Fruit fly (Drosophila melanogaster) whole organism, embryonic: ENCODE measurements around the gene Cpr30B.
A peak's percentile ranks its signal among the peaks of the same experiment; 100 is the strongest.

ENCODE experiments used
- Atf6 ChIP-seq: fragments of 200-800 bp; sonication (Bioruptor generic); IDR thresholded peaks from 2 replicates; pipeline ENCODE4 v1.3.6; 2022; ENCODE audit warnings: missing biosample characterization, missing genetic modification characterization
- CG11398 ChIP-seq: fragments of 200-800 bp; sonication (Bioruptor generic); optimal IDR thresholded peaks from 2 replicates; lab custom pipeline; 2016; ENCODE audit warnings: missing biosample characterization, missing genetic modification characterization
- CG12219 ChIP-seq: fragments of 200-800 bp; sonication (Bioruptor generic); optimal IDR thresholded peaks from 3 replicates; lab custom pipeline; 2018; ENCODE audit warnings: missing biosample characterization, mild to moderate bottlenecking, missing genetic modification characterization
- CG13424 ChIP-seq: fragments of 200-800 bp; sonication (Bioruptor generic); optimal IDR thresholded peaks from 2 replicates; lab custom pipeline; 2019; ENCODE audit warnings: missing biosample characterization, mild to moderate bottlenecking, missing genetic modification characterization, moderate library complexity
- CG13775 ChIP-seq: fragments of 200-800 bp; sonication (Bioruptor generic); optimal IDR thresholded peaks from 3 replicates; lab custom pipeline; 2017; ENCODE audit warnings: missing biosample characterization, mild to moderate bottlenecking, missing genetic modification characterization
- CG16815 ChIP-seq: fragments of 200-800 bp; sonication (Bioruptor generic); optimal IDR thresholded peaks from 3 replicates; lab custom pipeline; 2017; ENCODE audit warnings: missing biosample characterization, mild to moderate bottlenecking, missing genetic modification characterization
- CG17829 ChIP-seq: fragments of 200-800 bp; optimal IDR thresholded peaks from 2 replicates; lab custom pipeline; 2019; ENCODE audit warnings: missing biosample characterization, mild to moderate bottlenecking, missing genetic modification characterization, moderate library complexity
- CG1792 ChIP-seq: fragments of 200-800 bp; sonication (Bioruptor generic); optimal IDR thresholded peaks from 2 replicates; lab custom pipeline; 2016; ENCODE audit warnings: missing biosample characterization, missing genetic modification characterization
- CG1832 ChIP-seq: fragments of 200-800 bp; sonication (Bioruptor generic); optimal IDR thresholded peaks from 2 replicates; lab custom pipeline; 2017; ENCODE audit warnings: missing biosample characterization, mild to moderate bottlenecking, missing genetic modification characterization, inconsistent platforms
- CG2712 ChIP-seq: fragments of 200-800 bp; optimal IDR thresholded peaks from 3 replicates; lab custom pipeline; 2019; ENCODE audit warnings: missing biosample characterization, mild to moderate bottlenecking, missing genetic modification characterization, moderate library complexity
- CG2875 ChIP-seq: fragments of 200-800 bp; sonication (Bioruptor generic); optimal IDR thresholded peaks from 2 replicates; lab custom pipeline; 2017; ENCODE audit warnings: missing biosample characterization, mild to moderate bottlenecking, missing genetic modification characterization, missing genetic modification reagents
- CG30020 ChIP-seq: fragments of 200-800 bp; optimal IDR thresholded peaks from 2 replicates; lab custom pipeline; 2019; ENCODE audit warnings: missing biosample characterization, mild to moderate bottlenecking, missing genetic modification characterization, moderate library complexity
- CG3065 ChIP-seq: fragments of 200-800 bp; sonication (Bioruptor generic); optimal IDR thresholded peaks from 2 replicates; lab custom pipeline; 2016; ENCODE audit warnings: missing biosample characterization, missing genetic modification characterization
- CG3163 ChIP-seq: fragments of 200-800 bp; sonication (Bioruptor generic); optimal IDR thresholded peaks from 3 replicates; lab custom pipeline; 2016; ENCODE audit warnings: missing biosample characterization, missing genetic modification characterization
- CG32532 ChIP-seq: fragments of 200-800 bp; sonication (Bioruptor generic); IDR thresholded peaks from 2 replicates; pipeline ENCODE4 v1.3.6; 2022; ENCODE audit warnings: missing biosample characterization, missing genetic modification characterization
- CG3281 ChIP-seq: fragments of 200-800 bp; sonication (Bioruptor generic); optimal IDR thresholded peaks from 3 replicates; lab custom pipeline; 2017; ENCODE audit warnings: missing biosample characterization, mild to moderate bottlenecking, missing genetic modification characterization
- CG33557 ChIP-seq: fragments of 200-800 bp; sonication (Bioruptor generic); optimal IDR thresholded peaks from 2 replicates; lab custom pipeline; 2019; ENCODE audit warnings: missing biosample characterization, mild to moderate bottlenecking, missing genetic modification characterization, moderate library complexity
- CG5180 ChIP-seq: fragments of 200-800 bp; sonication (Bioruptor generic); optimal IDR thresholded peaks from 3 replicates; lab custom pipeline; 2017; ENCODE audit warnings: missing biosample characterization, missing genetic modification characterization, mild to moderate bottlenecking, moderate library complexity, missing genetic modification reagents
- CG5953 ChIP-seq: fragments of 200-800 bp; sonication (Bioruptor generic); IDR thresholded peaks from 2 replicates; pipeline ENCODE4 v1.3.6; 2022; ENCODE audit warnings: missing biosample characterization, missing genetic modification characterization
- CG8290 ChIP-seq, 3 experiments: fragments of 200-800 bp; sonication (Bioruptor generic); optimal IDR thresholded peaks; 2 replicates each; lab custom pipeline; 2016 to 2019; ENCODE audit warnings: missing biosample characterization in 3 of 3, missing genetic modification characterization in 3 of 3, mild to moderate bottlenecking in 2 of 3, moderate library complexity in 1 of 3
- CkIIα-i1 ChIP-seq: fragments of 200-800 bp; sonication (Bioruptor generic); IDR thresholded peaks from 2 replicates; pipeline ENCODE4 v1.3.6; 2022; ENCODE audit warnings: missing biosample characterization, missing genetic modification characterization
- CoRest ChIP-seq: fragments of 200-800 bp; sonication (Bioruptor generic); optimal IDR thresholded peaks from 3 replicates; lab custom pipeline; 2018; ENCODE audit warnings: missing biosample characterization, mild to moderate bottlenecking, missing genetic modification characterization, moderate library complexity
- E2f1 ChIP-seq: fragments of 200-800 bp; sonication (Bioruptor generic); IDR thresholded peaks from 2 replicates; pipeline ENCODE4 v1.3.6; 2022; ENCODE audit warnings: missing biosample characterization, missing genetic modification characterization
- E2f2 ChIP-seq: fragments of 200-800 bp; sonication (Bioruptor generic); IDR thresholded peaks from 2 replicates; pipeline ENCODE4 v1.3.6; 2022; ENCODE audit warnings: missing biosample characterization, missing genetic modification characterization
- Eip74EF ChIP-seq, 2 experiments: fragments of 200-800 bp in 1 of 2; fragments of >200 bp in 1 of 2; sonication (Bioruptor generic) in 1 of 2; optimal IDR thresholded peaks; 2 replicates each; lab custom pipeline; 2017 to 2019; ENCODE audit warnings: missing biosample characterization in 2 of 2, missing genetic modification characterization in 2 of 2, mild to moderate bottlenecking in 1 of 2, moderate library complexity in 1 of 2
- Fer1 ChIP-seq: fragments of 200-800 bp; sonication (Bioruptor generic); optimal IDR thresholded peaks from 2 replicates; lab custom pipeline; 2017; ENCODE audit warnings: missing biosample characterization, mild to moderate bottlenecking, missing genetic modification characterization
- MESR4 ChIP-seq: fragments of 200-800 bp; sonication (Bioruptor generic); optimal IDR thresholded peaks from 2 replicates; lab custom pipeline; 2018; ENCODE audit warnings: missing biosample characterization, mild to moderate bottlenecking, missing genetic modification characterization, moderate library complexity
- Nf-YB ChIP-seq: fragments of 200-800 bp; sonication (Bioruptor generic); optimal IDR thresholded peaks from 3 replicates; lab custom pipeline; 2019; ENCODE audit warnings: missing biosample characterization, mild to moderate bottlenecking, missing genetic modification characterization, moderate library complexity
- Side ChIP-seq: fragments of 200-800 bp; sonication (Bioruptor generic); optimal IDR thresholded peaks from 2 replicates; lab custom pipeline; 2016; ENCODE audit warnings: missing biosample characterization, missing genetic modification characterization
- Sox102F ChIP-seq: fragments of 200-800 bp; sonication (Bioruptor generic); optimal IDR thresholded peaks from 2 replicates; lab custom pipeline; 2018; ENCODE audit warnings: missing biosample characterization, mild to moderate bottlenecking, missing genetic modification characterization, moderate library complexity
- Sry-β ChIP-seq: fragments of 200-800 bp; sonication (Bioruptor generic); optimal IDR thresholded peaks from 2 replicates; lab custom pipeline; 2018; ENCODE audit warnings: missing biosample characterization, mild to moderate bottlenecking, missing genetic modification characterization, moderate library complexity
- Sry-δ ChIP-seq: fragments of 200-800 bp; sonication (Bioruptor generic); optimal IDR thresholded peaks from 2 replicates; lab custom pipeline; 2016; ENCODE audit warnings: missing biosample characterization, missing genetic modification characterization
- Trl ChIP-seq, 3 experiments: fragments of >200 bp in 2 of 3; fragments of 200-800 bp in 1 of 3; sonication (Bioruptor generic) in 1 of 3; optimal IDR thresholded peaks; 2 replicates in 1 of 3; 3 replicates in 2 of 3; lab custom pipeline; 2016 to 2017; ENCODE audit warnings: missing biosample characterization in 1 of 3, missing genetic modification characterization in 1 of 3
- bbx ChIP-seq: fragments of 200-800 bp; sonication (Bioruptor generic); IDR thresholded peaks from 2 replicates; pipeline ENCODE4 v1.3.6; 2022; ENCODE audit warnings: missing biosample characterization, missing genetic modification characterization; ENCODE audit not compliant: partially characterized antibody
- fd96Cb ChIP-seq: fragments of 200-800 bp; sonication (Bioruptor generic); optimal IDR thresholded peaks from 2 replicates; lab custom pipeline; 2018; ENCODE audit warnings: missing biosample characterization, mild to moderate bottlenecking, missing genetic modification characterization, moderate library complexity
- gcm ChIP-seq: fragments of 200-800 bp; sonication (Bioruptor generic); optimal IDR thresholded peaks from 2 replicates; lab custom pipeline; 2019; ENCODE audit warnings: missing biosample characterization, mild to moderate bottlenecking, missing genetic modification characterization, moderate library complexity
- lov ChIP-seq, 2 experiments: fragments of 200-800 bp in 1 of 2; fragments of >200 bp in 1 of 2; sonication (Bioruptor generic) in 1 of 2; IDR thresholded peaks in 1 of 2; optimal IDR thresholded peaks in 1 of 2; 2 replicates in 1 of 2; 3 replicates in 1 of 2; pipeline versions ENCODE4 v1.3.6 to Lab custom; 2017 to 2022; ENCODE audit warnings: missing biosample characterization in 1 of 2, missing genetic modification characterization in 1 of 2
- luna ChIP-seq: fragments of 200-800 bp; sonication (Bioruptor generic); optimal IDR thresholded peaks from 2 replicates; lab custom pipeline; 2016; ENCODE audit warnings: missing biosample characterization, missing genetic modification characterization
- oc ChIP-seq: fragments of 200-800 bp; sonication (Bioruptor generic); optimal IDR thresholded peaks from 2 replicates; lab custom pipeline; 2018; ENCODE audit warnings: missing biosample characterization, mild to moderate bottlenecking, missing genetic modification characterization, moderate library complexity
- p53 ChIP-seq: fragments of 200-800 bp; sonication (Bioruptor generic); optimal IDR thresholded peaks from 2 replicates; lab custom pipeline; 2016; ENCODE audit warnings: missing biosample characterization, missing genetic modification characterization
- sd ChIP-seq: fragments of 200-800 bp; sonication (Bioruptor generic); optimal IDR thresholded peaks from 3 replicates; lab custom pipeline; 2018; ENCODE audit warnings: missing biosample characterization, mild to moderate bottlenecking, missing genetic modification characterization, moderate library complexity
- sob ChIP-seq: fragments of 200-800 bp; sonication (Bioruptor generic); IDR thresholded peaks from 2 replicates; pipeline ENCODE4 v1.3.6; 2022; ENCODE audit warnings: missing biosample characterization, missing genetic modification characterization
- tgo ChIP-seq: fragments of 200-800 bp; sonication (Bioruptor generic); IDR thresholded peaks from 3 replicates; pipeline ENCODE4 v1.3.6; 2022; ENCODE audit warnings: missing biosample characterization, missing genetic modification characterization
- z ChIP-seq: fragments of 200-800 bp; sonication (Bioruptor generic); IDR thresholded peaks from 3 replicates; pipeline ENCODE4 v1.3.6; 2022; ENCODE audit warnings: missing biosample characterization, missing genetic modification characterization
- zen2 ChIP-seq: fragments of 200-800 bp; sonication (Bioruptor generic); IDR thresholded peaks from 3 replicates; pipeline ENCODE4 v1.3.6; 2022; ENCODE audit warnings: missing biosample characterization, missing genetic modification characterization; ENCODE audit not compliant: partially characterized antibody

Cpr30B gene

DNA sequence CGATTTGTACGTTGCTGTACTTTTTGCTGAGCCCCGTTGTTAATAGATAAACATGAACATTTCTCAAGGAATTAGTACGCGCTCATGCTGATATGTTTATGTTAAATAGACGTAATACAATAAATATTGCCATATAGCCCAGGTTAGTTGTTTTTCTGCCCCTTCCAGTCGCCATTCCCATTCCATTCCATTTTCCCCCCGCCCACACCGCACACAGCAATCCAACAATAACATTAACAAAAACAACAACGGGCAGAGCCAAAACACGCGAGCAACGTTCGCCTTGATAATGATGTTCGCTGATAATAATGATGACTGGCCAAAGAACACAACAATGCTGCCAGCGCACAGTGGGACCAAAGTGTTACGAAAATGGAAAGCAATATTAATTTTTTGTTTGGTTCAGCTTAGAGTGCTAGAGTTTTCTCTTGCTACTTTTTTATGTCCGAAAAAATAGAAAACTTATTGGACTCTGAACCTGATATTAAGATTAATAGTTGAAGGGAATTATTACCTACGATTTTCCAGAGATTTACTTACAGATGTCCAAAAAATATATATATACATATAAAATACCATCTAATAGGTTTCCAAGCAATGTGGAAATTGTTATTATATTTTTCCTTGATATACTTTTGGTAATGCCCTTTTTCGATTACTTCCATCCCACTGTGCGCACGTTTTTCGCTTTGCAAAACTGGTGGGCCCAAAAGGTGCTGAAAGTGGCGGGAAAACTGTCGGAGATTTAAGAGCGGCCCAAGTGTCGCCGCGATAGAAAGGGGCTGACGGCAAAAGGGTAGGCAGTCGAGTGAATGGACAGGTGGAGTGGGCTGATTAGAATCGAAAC lies 27.1 kb downstream of the Cpr30B start (continued):
- peak; percentile 96 for TF ChIP-seq fd96Cb (tag; lab: Kevin White, UChicago)
- TF ChIP-seq MESR4 (GFP tag; lab: Kevin White, UChicago) = peak; percentile 18
- peak; percentile 81; the same call in 1 of the 2 replicates for TF ChIP-seq CG5953 (GFP tag; lab: Robert Waterston, UW)
- peak; percentile 98 for TF ChIP-seq CG3281
- no peak for TF ChIP-seq CG1832 (GFP tag; lab: Kevin White, UChicago)
- TF ChIP-seq z (GFP tag; lab: Robert Waterston, UW) = peak; percentile 49; the same call in 2 of the 3 replicates
- TF ChIP-seq CG2875 = peak; percentile 96
- TF ChIP-seq Side = peak; percentile 79
- TF ChIP-seq zen2 (GFP tag; lab: Robert Waterston, UW) = no peak
- TF ChIP-seq CG33557 (GFP tag; lab: Kevin White, UChicago) = peak; percentile 88
- TF ChIP-seq Trl (optimal IDR thresholded peaks at IDR 0.05; lab: Kevin White, UChicago) = no peak
- TF ChIP-seq Trl (GFP tag; optimal IDR thresholded peaks at IDR 0.05; lab: Kevin White, UChicago) = peak; percentile 81
- TF ChIP-seq Atf6 (GFP tag; lab: Robert Waterston, UW) = peak; percentile 95
- TF ChIP-seq oc = peak; percentile 88
- peak; percentile 87 for TF ChIP-seq Nf-YB (GFP tag; lab: Kevin White, UChicago)
- TF ChIP-seq sob = peak; percentile 90
- peak; percentile 59 for TF ChIP-seq CG1792 (GFP tag; lab: Kevin White, UChicago)
- peak; percentile 89 for TF ChIP-seq CG5180 (GFP tag; lab: Kevin White, UChicago)
- peak; percentile 41; the same call in 1 of the 2 replicates for TF ChIP-seq bbx (GFP tag; lab: Robert Waterston, UW)
- peak; percentile 80 for TF ChIP-seq CG30020 (tag; lab: Kevin White, UChicago)
- TF ChIP-seq CG3065 (GFP tag; lab: Kevin White, UChicago) = peak; percentile 78
- peak; percentile 98 for TF ChIP-seq CoRest
- peak; percentile 96 for TF ChIP-seq Sox102F (GFP tag; lab: Kevin White, UChicago)
- peak; percentile 89 for TF ChIP-seq E2f1
- TF ChIP-seq Sry-δ (GFP tag; lab: Kevin White, UChicago) = peak; percentile 38
- peak; percentile 96 for TF ChIP-seq CG13424 (tag; lab: Kevin White, UChicago)
- TF ChIP-seq Eip74EF (GFP tag; optimal IDR thresholded peaks at IDR 0.05; lab: Kevin White, UChicago) = peak in 1 of 2 experiments; percentile 95
- peak; percentile 53 for TF ChIP-seq CG3163 (GFP tag; lab: Kevin White, UChicago)
- peak; percentile 58 for TF ChIP-seq luna (GFP tag; lab: Kevin White, UChicago)
- peak; percentile 99 for TF ChIP-seq gcm (GFP tag; lab: Kevin White, UChicago)
- TF ChIP-seq sd (tag; lab: Kevin White, UChicago) = peak; percentile 86
- TF ChIP-seq CG32532 (GFP tag; lab: Robert Waterston, UW) = peak; percentile 94
- TF ChIP-seq CG8290 (GFP tag; optimal IDR thresholded peaks at IDR 0.05; lab: Kevin White, UChicago) = peak; percentile 92
- TF ChIP-seq CG8290 (tag; optimal IDR thresholded peaks at IDR 0.05; lab: Kevin White, UChicago) = peak; percentile 59 to 76
- TF ChIP-seq p53 = peak; percentile 39
- peak; percentile 96 for TF ChIP-seq CG17829 (tag; lab: Kevin White, UChicago)
- TF ChIP-seq Fer1 (GFP tag; lab: Kevin White, UChicago) = peak; percentile 97
- peak; percentile 95 for TF ChIP-seq CG16815
- peak; percentile 48; the same call in 1 of the 2 replicates for TF ChIP-seq CkIIα-i1 (GFP tag; lab: Robert Waterston, UW)
- peak; percentile 89 for TF ChIP-seq CG12219 (GFP tag; lab: Kevin White, UChicago)
- TF ChIP-seq E2f2 (GFP tag; lab: Robert Waterston, UW) = peak; percentile 76
- TF ChIP-seq CG13775 (GFP tag; lab: Kevin White, UChicago) = peak; percentile 98
- peak; percentile 38 for TF ChIP-seq CG11398 (GFP tag; lab: Kevin White, UChicago)
- no peak for TF ChIP-seq lov (optimal IDR thresholded peaks at IDR 0.05; lab: Kevin White, UChicago)
- TF ChIP-seq lov (GFP tag; IDR thresholded peaks at IDR 0.05; lab: Robert Waterston, UW) = 0 out of 3 replicates have a peak, but pooled peaks have one; percentile 45
- peak; percentile 97 for TF ChIP-seq CG2712 (tag; lab: Kevin White, UChicago)
- TF ChIP-seq Sry-β (GFP tag; lab: Kevin White, UChicago) = peak; percentile 48
- peak; percentile 92 for TF ChIP-seq tgo (GFP tag; lab: Robert Waterston, UW)
